Worm (Caenorhabditis elegans) whole organism, L4 larva: ENCODE measurements around the gene msp-59.
A peak's percentile ranks its signal among the peaks of the same experiment; 100 is the strongest.

ENCODE experiments used
- duxl-1 ChIP-seq: sonication (generic microtip); optimal IDR thresholded peaks from 2 replicates; lab custom pipeline; 2016; ENCODE audit warnings: mild to moderate bottlenecking, missing genetic modification characterization, moderate library complexity, missing compliant biosample characterization; ENCODE audit not compliant: poor library complexity
- lin-13 ChIP-seq: fragments of 150-350 bp; optimal IDR thresholded peaks from 2 replicates; lab custom pipeline; 2014; ENCODE audit warnings: missing biosample characterization, missing genetic modification reagents, missing genetic modification characterization
- lin-38 ChIP-seq: fragments of 200-800 bp; sonication (Bioruptor generic); IDR thresholded peaks from 2 replicates; pipeline ENCODE4 v1.3.6; 2022; ENCODE audit warnings: missing genetic modification reagents, missing genetic modification characterization, missing compliant biosample characterization
- lsy-2 ChIP-seq, 2 experiments: fragments of 150-350 bp in 1 of 2; sonication (generic microtip) in 1 of 2; optimal IDR thresholded peaks; 2 replicates each; lab custom pipeline; 2014 to 2017; ENCODE audit warnings: missing biosample characterization in 2 of 2, missing genetic modification characterization in 2 of 2
- unc-62 ChIP-seq, 3 experiments: fragments of 150-350 bp in 1 of 3; sonication (generic microtip); optimal IDR thresholded peaks in 2 of 3; peaks in 1 of 3; 1 replicate in 1 of 3; 2 replicates in 2 of 3; lab custom pipeline; 2014 to 2017; ENCODE audit warnings: missing biosample characterization in 3 of 3, missing genetic modification characterization in 3 of 3, missing genetic modification reagents in 3 of 3, missing genotype in 1 of 3
- vab-7 ChIP-seq: fragments of 200-800 bp; sonication (Bioruptor generic); IDR thresholded peaks from 2 replicates; pipeline ENCODE4 v1.3.6; 2022; ENCODE audit warnings: missing genetic modification reagents, missing genetic modification characterization, missing compliant biosample characterization
- zip-11 ChIP-seq: fragments of 200-800 bp; sonication (Bioruptor generic); IDR thresholded peaks from 2 replicates; pipeline ENCODE4 v1.3.6; 2022; ENCODE audit warnings: missing genetic modification characterization, missing compliant biosample characterization

ce11 chrIV:5344168-5344567 lies 31.3 kb upstream of the msp-59 start:
- TF ChIP-seq duxl-1 (tag; lab: Kevin White, UChicago) (no peak), lsy-2 (tag; optimal IDR thresholded peaks at IDR 0.05; lab: Kevin White, UChicago) (no peak), lin-38 (GFP tag; lab: Robert Waterston, UW) (peak; percentile 54), vab-7 (GFP tag; lab: Robert Waterston, UW) (no peak), unc-62 (GFP tag; optimal IDR thresholded peaks at IDR 0.05 in 1 of 2; lab: Kevin White, UChicago) (peak in 1 of 2 experiments; percentile 53), unc-62 (tag; optimal IDR thresholded peaks at IDR 0.05; lab: Kevin White, UChicago) (no peak), zip-11 (GFP tag; lab: Robert Waterston, UW) (no peak), lin-13 (GFP tag; lab: Kevin White, UChicago) (no peak)
